Fruit fly (Drosophila melanogaster) whole organism, pupa: ENCODE results near the gene CG2124.

Experiments used
- CG10348 ChIP-seq: fragments of 200-800 bp; sonication (Bioruptor generic); IDR thresholded peaks from 2 replicates; pipeline ENCODE4 v1.3.6; 2022; ENCODE audit warnings: missing biosample characterization, missing genetic modification characterization
- CG12605 ChIP-seq: fragments of 200-800 bp; sonication (Bioruptor generic); IDR thresholded peaks from 2 replicates; pipeline ENCODE4 v1.3.6; 2022; ENCODE audit warnings: missing biosample characterization, missing genetic modification characterization
- CG13204 ChIP-seq: fragments of 200-800 bp; sonication (Bioruptor generic); optimal IDR thresholded peaks from 2 replicates; lab custom pipeline; 2018; ENCODE audit warnings: missing biosample characterization, mild to moderate bottlenecking, missing genetic modification characterization, moderate library complexity
- CG14655 ChIP-seq: fragments of 200-800 bp; sonication (Bioruptor generic); optimal IDR thresholded peaks from 3 replicates; lab custom pipeline; 2017; ENCODE audit warnings: mild to moderate bottlenecking, missing biosample characterization, missing genetic modification reagents, missing genetic modification characterization
- CG15710 ChIP-seq: fragments of 200-800 bp; sonication (Bioruptor generic); optimal IDR thresholded peaks from 2 replicates; lab custom pipeline; 2018; ENCODE audit warnings: missing biosample characterization, mild to moderate bottlenecking, missing genetic modification characterization, moderate library complexity
- CG17806 ChIP-seq: fragments of 200-800 bp; sonication (Bioruptor generic); optimal IDR thresholded peaks from 2 replicates; lab custom pipeline; 2018; ENCODE audit warnings: missing biosample characterization, mild to moderate bottlenecking, missing genetic modification characterization, moderate library complexity
- CG32121 ChIP-seq: fragments of 200-800 bp; sonication (Bioruptor generic); IDR thresholded peaks from 2 replicates; pipeline ENCODE4 v1.3.6; 2022; ENCODE audit warnings: missing biosample characterization, missing genetic modification characterization
- CG34367 ChIP-seq: fragments of 200-800 bp; sonication (Bioruptor generic); optimal IDR thresholded peaks from 2 replicates; lab custom pipeline; 2018; ENCODE audit warnings: missing biosample characterization, mild to moderate bottlenecking, missing genetic modification characterization
- CG4496 ChIP-seq: fragments of 200-800 bp; sonication (Bioruptor generic); IDR thresholded peaks from 3 replicates; pipeline ENCODE4 v1.3.6; 2022; ENCODE audit warnings: missing biosample characterization, missing genetic modification characterization
- CG8159 ChIP-seq: fragments of 200-800 bp; sonication (Bioruptor generic); optimal IDR thresholded peaks from 3 replicates; lab custom pipeline; 2018; ENCODE audit warnings: missing biosample characterization, mild to moderate bottlenecking, missing genetic modification characterization, moderate library complexity
- CG8301 ChIP-seq: fragments of 200-800 bp; sonication (Bioruptor generic); optimal IDR thresholded peaks from 2 replicates; lab custom pipeline; 2018; ENCODE audit warnings: missing biosample characterization, mild to moderate bottlenecking, missing genetic modification characterization
- CG9948 ChIP-seq: fragments of 200-800 bp; sonication (Bioruptor generic); optimal IDR thresholded peaks from 2 replicates; lab custom pipeline; 2018; ENCODE audit warnings: missing biosample characterization, mild to moderate bottlenecking, missing genetic modification characterization, moderate library complexity
- D1 ChIP-seq: fragments of 200-800 bp; sonication (Bioruptor generic); optimal IDR thresholded peaks from 2 replicates; lab custom pipeline; 2018; ENCODE audit warnings: missing biosample characterization, mild to moderate bottlenecking, missing genetic modification characterization, moderate library complexity
- EcR ChIP-seq: fragments of 200-800 bp; sonication (Bioruptor generic); optimal IDR thresholded peaks from 3 replicates; lab custom pipeline; 2019; ENCODE audit warnings: missing biosample characterization, missing genetic modification characterization, mild to moderate bottlenecking, moderate library complexity, missing genetic modification reagents
- Ets98B ChIP-seq: fragments of 200-800 bp; sonication (Bioruptor generic); IDR thresholded peaks from 2 replicates; pipeline ENCODE4 v1.3.6; 2022; ENCODE audit warnings: missing biosample characterization, missing genetic modification characterization
- Pif1A ChIP-seq: fragments of 200-800 bp; sonication (Bioruptor generic); optimal IDR thresholded peaks from 3 replicates; lab custom pipeline; 2016; ENCODE audit warnings: missing biosample characterization, missing genetic modification characterization
- Pif1B ChIP-seq: fragments of 200-800 bp; sonication (Bioruptor generic); optimal IDR thresholded peaks from 3 replicates; lab custom pipeline; 2016; ENCODE audit warnings: missing biosample characterization, missing genetic modification characterization
- Snoo ChIP-seq: fragments of 200-800 bp; sonication (Bioruptor generic); optimal IDR thresholded peaks from 3 replicates; lab custom pipeline; 2017; ENCODE audit warnings: missing biosample characterization, mild to moderate bottlenecking, missing genetic modification characterization, inconsistent platforms
- fd96Ca ChIP-seq: fragments of 200-800 bp; sonication (Bioruptor generic); IDR thresholded peaks from 3 replicates; pipeline ENCODE4 v1.3.6; 2022; ENCODE audit warnings: missing biosample characterization, missing genetic modification characterization
- gl ChIP-seq: fragments of 200-800 bp; sonication (Bioruptor generic); optimal IDR thresholded peaks from 2 replicates; lab custom pipeline; 2018; ENCODE audit warnings: missing biosample characterization, mild to moderate bottlenecking, missing genetic modification characterization
- rn ChIP-seq: fragments of 200-800 bp; sonication (Bioruptor generic); IDR thresholded peaks from 2 replicates; pipeline ENCODE4 v1.3.6; 2022; ENCODE audit warnings: missing biosample characterization, missing genetic modification characterization

Gene CG2124

dm6 chrX:10576993-10577392 lies 18.9 kb upstream of the CG2124 start:
- TF ChIP-seq CG8301 (tag; lab: Kevin White, UChicago), result no peak
- no peak for TF ChIP-seq CG15710 (tag; lab: Kevin White, UChicago)
- no peak for TF ChIP-seq CG14655 (GFP tag; lab: Kevin White, UChicago)
- TF ChIP-seq Pif1B (GFP tag; lab: Kevin White, UChicago), result no peak
- peak; percentile 51; the same call in 1 of the 2 replicates for TF ChIP-seq Ets98B (GFP tag; lab: Robert Waterston, UW)
- peak; percentile 17; the same call in 1 of the 2 replicates for TF ChIP-seq CG12605 (GFP tag; lab: Robert Waterston, UW)
- TF ChIP-seq CG34367 (tag; lab: Kevin White, UChicago), result no peak
- TF ChIP-seq EcR, result no peak
- TF ChIP-seq CG4496 (GFP tag; lab: Robert Waterston, UW), result peak; percentile 41; the same call in 2 of the 3 replicates
- no peak for TF ChIP-seq gl (tag; lab: Kevin White, UChicago)

DNA sequence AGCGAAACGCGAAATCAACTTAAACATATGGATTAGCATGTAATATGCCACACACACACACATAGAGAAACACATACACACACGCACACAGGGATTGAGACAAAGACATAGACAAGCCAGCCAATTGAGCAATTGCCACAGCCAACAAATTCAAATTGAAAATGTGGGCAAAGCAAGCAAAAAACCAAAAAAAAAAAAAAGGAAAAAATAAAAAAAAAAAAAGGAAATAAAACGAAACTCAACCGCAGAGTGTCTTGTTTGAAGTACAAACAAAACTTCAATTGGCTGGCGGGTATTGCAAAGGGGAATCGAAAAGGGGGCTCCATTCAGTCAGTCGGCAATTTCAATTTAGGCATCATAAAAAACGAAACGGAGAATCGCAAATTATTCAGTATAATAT lies 18.1 kb upstream of the CG2124 start:
- TF ChIP-seq rn (GFP tag; lab: Robert Waterston, UW) (peak; percentile 39; the same call in 1 of the 2 replicates), CG32121 (peak; percentile 73; the same call in 1 of the 2 replicates), Pif1A (GFP tag; lab: Kevin White, UChicago) (peak; percentile 53), CG12605 (GFP tag; lab: Robert Waterston, UW) (peak; percentile 84), fd96Ca (GFP tag; lab: Robert Waterston, UW) (peak; percentile 58; the same call in 1 of the 3 replicates), CG4496 (GFP tag; lab: Robert Waterston, UW) (peak; percentile 80), Ets98B (GFP tag; lab: Robert Waterston, UW) (peak; percentile 84), gl (tag; lab: Kevin White, UChicago) (no peak), D1 (tag; lab: Kevin White, UChicago) (no peak), CG10348 (GFP tag; lab: Robert Waterston, UW) (no peak)

DNA sequence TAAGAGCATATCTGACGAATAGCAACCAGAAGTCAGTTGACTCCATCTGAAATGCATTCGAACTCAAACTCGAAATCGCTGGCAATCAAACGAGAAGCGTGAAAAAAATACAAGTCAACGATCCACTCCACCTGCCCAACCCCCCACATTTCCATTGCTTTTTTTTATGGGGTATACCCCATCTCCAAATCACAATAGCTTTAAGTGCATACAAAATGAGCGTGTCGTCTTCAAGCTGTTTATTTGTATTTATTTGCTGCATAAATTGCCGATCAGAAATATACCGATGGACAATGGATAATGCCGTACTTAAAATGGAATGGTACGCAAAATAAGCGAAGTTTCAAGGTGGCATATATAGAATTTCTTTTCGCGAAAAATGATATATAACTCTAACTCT lies 16.4 kb upstream of the CG2124 start:
- TF ChIP-seq CG14655 (GFP tag; lab: Kevin White, UChicago) (no peak), CG17806 (tag; lab: Kevin White, UChicago) (no peak), CG8159 (no peak), CG34367 (tag; lab: Kevin White, UChicago) (no peak), CG32121 (no peak), CG13204 (GFP tag; lab: Kevin White, UChicago) (no peak), CG8301 (tag; lab: Kevin White, UChicago) (no peak), Pif1A (GFP tag; lab: Kevin White, UChicago) (no peak), CG4496 (GFP tag; lab: Robert Waterston, UW) (no peak), Ets98B (GFP tag; lab: Robert Waterston, UW) (no peak), fd96Ca (GFP tag; lab: Robert Waterston, UW) (no peak), CG9948 (tag; lab: Kevin White, UChicago) (no peak), CG12605 (GFP tag; lab: Robert Waterston, UW) (no peak), CG10348 (GFP tag; lab: Robert Waterston, UW) (no peak), rn (GFP tag; lab: Robert Waterston, UW) (no peak), gl (tag; lab: Kevin White, UChicago) (no peak), Pif1B (GFP tag; lab: Kevin White, UChicago) (no peak)

DNA sequence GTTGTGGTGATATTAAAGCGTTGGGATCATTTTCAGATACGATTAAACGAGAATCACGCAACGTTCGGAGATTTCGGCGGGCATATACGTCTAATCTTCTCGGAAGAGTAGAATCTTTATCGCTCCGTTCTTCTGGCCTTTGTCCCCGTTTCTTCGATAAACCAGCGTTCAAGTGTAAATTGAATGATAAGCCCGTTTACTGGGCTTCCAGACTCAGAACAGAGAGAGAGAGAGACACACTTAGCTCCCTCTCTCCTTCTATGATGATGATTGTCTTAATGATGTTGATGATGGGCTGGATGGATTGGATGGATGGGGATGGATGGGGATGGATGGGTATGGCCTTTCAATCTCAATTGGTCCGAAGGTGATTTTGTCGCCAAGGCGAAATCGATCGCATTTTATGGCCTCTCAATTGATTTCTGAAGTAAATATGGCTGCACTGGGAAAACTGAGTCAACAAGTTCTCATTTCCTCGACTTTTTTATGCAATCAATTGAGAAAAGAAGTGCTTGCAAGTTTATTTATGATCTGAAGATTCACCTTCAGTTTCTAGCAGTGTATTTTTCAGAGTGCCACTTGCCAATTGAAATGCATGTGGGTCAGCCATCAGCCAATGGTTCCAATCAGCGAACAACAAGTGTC lies 15.3 kb upstream of the CG2124 start:
- TF ChIP-seq CG13204 (GFP tag; lab: Kevin White, UChicago) (peak; percentile 17), CG12605 (GFP tag; lab: Robert Waterston, UW) (no peak), CG17806 (tag; lab: Kevin White, UChicago) (peak; percentile 30), CG8159 (peak; percentile 64), CG15710 (tag; lab: Kevin White, UChicago) (peak; percentile 49), CG8301 (tag; lab: Kevin White, UChicago) (peak; percentile 17), Pif1B (GFP tag; lab: Kevin White, UChicago) (no peak), CG9948 (tag; lab: Kevin White, UChicago) (peak; percentile 41), CG34367 (tag; lab: Kevin White, UChicago) (peak; percentile 5), D1 (tag; lab: Kevin White, UChicago) (no peak), Pif1A (GFP tag; lab: Kevin White, UChicago) (peak; percentile 52), EcR (peak; percentile 43), CG14655 (GFP tag; lab: Kevin White, UChicago) (peak; percentile 41), gl (tag; lab: Kevin White, UChicago) (peak; percentile 7), Snoo (tag; lab: Kevin White, UChicago) (no peak), CG32121 (no peak)

dm6 chrX:10581476-10581875 lies 14.4 kb upstream of the CG2124 start:
- no peak for TF ChIP-seq Ets98B (GFP tag; lab: Robert Waterston, UW)
- TF ChIP-seq CG9948 (tag; lab: Kevin White, UChicago), result peak; percentile 49
- peak; percentile 52 for TF ChIP-seq CG15710 (tag; lab: Kevin White, UChicago)
- no peak for TF ChIP-seq Snoo (tag; lab: Kevin White, UChicago)
- peak; percentile 17 for TF ChIP-seq CG8301 (tag; lab: Kevin White, UChicago)
- TF ChIP-seq Pif1B (GFP tag; lab: Kevin White, UChicago), result peak; percentile 71
- TF ChIP-seq rn (GFP tag; lab: Robert Waterston, UW), result no peak; the same call in 1 of the 2 replicates
- peak; percentile 64 for TF ChIP-seq CG8159
- 0 out of 2 replicates have a peak, but pooled peaks have one; percentile 21 for TF ChIP-seq CG12605 (GFP tag; lab: Robert Waterston, UW)
- TF ChIP-seq gl (tag; lab: Kevin White, UChicago), result no peak
- peak; percentile 69 for TF ChIP-seq fd96Ca (GFP tag; lab: Robert Waterston, UW)
- peak; percentile 31 for TF ChIP-seq CG17806 (tag; lab: Kevin White, UChicago)
- no peak for TF ChIP-seq D1 (tag; lab: Kevin White, UChicago)
- peak; percentile 24 for TF ChIP-seq CG34367 (tag; lab: Kevin White, UChicago)
- peak; percentile 53 for TF ChIP-seq CG14655 (GFP tag; lab: Kevin White, UChicago)
- TF ChIP-seq Pif1A (GFP tag; lab: Kevin White, UChicago), result peak; percentile 73
- TF ChIP-seq CG13204 (GFP tag; lab: Kevin White, UChicago), result no peak
- 0 out of 2 replicates have a peak, but pooled peaks have one; percentile 17 for TF ChIP-seq CG32121
- no peak for TF ChIP-seq CG10348 (GFP tag; lab: Robert Waterston, UW)
- TF ChIP-seq EcR, result no peak
- no peak for TF ChIP-seq CG4496 (GFP tag; lab: Robert Waterston, UW)
- TF ChIP-seq, all 21 proteins: peak for 12
